Worm (Caenorhabditis elegans): Measurements from ENCODE around the gene F20B6.4.

DNA sequence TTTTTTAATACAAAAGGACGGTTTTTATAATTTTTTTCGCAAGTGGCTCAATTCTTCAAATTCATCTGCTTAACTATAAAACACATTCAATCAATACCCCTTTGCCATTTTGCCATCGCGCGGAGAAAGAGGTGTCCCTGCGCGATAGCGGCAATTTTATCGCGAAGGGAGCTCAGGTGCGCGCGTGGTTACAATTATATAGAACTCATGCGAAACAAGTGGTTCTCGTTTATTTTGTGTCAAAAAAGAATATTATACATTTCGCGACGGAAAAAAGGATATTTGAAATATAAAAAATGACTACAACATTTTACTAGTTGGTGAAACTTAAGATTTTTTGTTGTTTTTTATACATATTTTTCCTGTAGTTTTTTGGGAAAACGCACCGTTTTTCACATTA lies 12.8 kb upstream of the F20B6.4 start:
- TF ChIP-seq tbx-2 (tag; optimal IDR thresholded peaks at IDR 0.05) (peak; percentile 100), ceh-82 (tag; optimal IDR thresholded peaks at IDR 0.05) (peak; percentile 99 to 100 (median 100)), ztf-4 (tag; optimal IDR thresholded peaks at IDR 0.05) (peak; percentile 99), aly-2 (tag; optimal IDR thresholded peaks at IDR 0.05) (peak; percentile 95), ztf-11 (tag; optimal IDR thresholded peaks at IDR 0.05) (peak; percentile 78 to 99), efl-3 (GFP tag; optimal IDR thresholded peaks at IDR 0.05) (peak; percentile 95), pqm-1 (tag; optimal IDR thresholded peaks at IDR 0.05) (peak; percentile 90), fkh-10 (GFP tag; optimal IDR thresholded peaks at IDR 0.05) (peak; percentile 100), mdl-1 (tag; optimal IDR thresholded peaks at IDR 0.05) (peak in 1 of 2 experiments; percentile 95), zag-1 (tag; optimal IDR thresholded peaks at IDR 0.05) (peak; percentile 53), nhr-90 (tag; optimal IDR thresholded peaks at IDR 0.05; ENCODE audit: poor library complexity) (peak; percentile 99)
